Fruit fly (Drosophila melanogaster) Kc167 (cell line): ENCODE data around the gene egh.

Experiments used
- Sin3A ChIP-seq: fragments of >200 bp; optimal IDR thresholded peaks from 2 replicates; lab custom pipeline; 2018; ENCODE audit warnings: missing external identifiers
- h ChIP-seq: fragments of >200 bp; optimal IDR thresholded peaks from 3 replicates; lab custom pipeline; 2018; ENCODE audit warnings: missing external identifiers
- insv ChIP-seq: fragments of >200 bp; optimal IDR thresholded peaks from 3 replicates; lab custom pipeline; 2018; ENCODE audit warnings: missing external identifiers
- psq ChIP-seq: fragments of >200 bp; optimal IDR thresholded peaks from 2 replicates; lab custom pipeline; 2017; ENCODE audit warnings: missing external identifiers
- ttk ChIP-seq: sonication (Bioruptor generic); optimal IDR thresholded peaks from 2 replicates; lab custom pipeline; 2017; ENCODE audit warnings: missing external identifiers

DNA sequence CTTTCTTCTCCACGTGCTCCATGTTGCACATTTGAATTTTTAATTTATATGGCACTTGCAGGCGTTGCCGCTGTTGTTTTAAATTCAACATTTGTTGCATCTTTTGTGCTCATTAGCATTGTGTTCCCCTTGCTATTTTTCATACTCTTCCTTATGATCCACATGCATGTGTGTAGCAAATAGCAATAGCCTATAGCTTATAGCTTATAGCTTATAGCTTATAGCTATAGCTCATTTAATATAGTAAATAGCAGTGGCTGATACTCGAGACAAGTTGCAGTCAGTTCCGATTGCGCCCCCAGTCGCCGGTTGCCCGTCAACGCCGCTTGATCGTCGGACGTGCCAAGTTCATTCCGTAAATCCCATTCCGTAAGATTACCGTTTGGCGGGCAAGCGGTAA is 36.4 kb upstream of the egh start, which contains the start of gene Pdfr:
- no peak for TF ChIP-seq Sin3A (lab: Kevin White, UChicago)
- no peak for TF ChIP-seq insv
- no peak for TF ChIP-seq psq (lab: Kevin White, UChicago)
- no peak for TF ChIP-seq h (lab: Kevin White, UChicago)
- no peak for TF ChIP-seq ttk (lab: Kevin White, UChicago)
